Worm (Caenorhabditis elegans): ENCODE measurements around the gene dhhc-8.

dhhc-8 gene

DNA sequence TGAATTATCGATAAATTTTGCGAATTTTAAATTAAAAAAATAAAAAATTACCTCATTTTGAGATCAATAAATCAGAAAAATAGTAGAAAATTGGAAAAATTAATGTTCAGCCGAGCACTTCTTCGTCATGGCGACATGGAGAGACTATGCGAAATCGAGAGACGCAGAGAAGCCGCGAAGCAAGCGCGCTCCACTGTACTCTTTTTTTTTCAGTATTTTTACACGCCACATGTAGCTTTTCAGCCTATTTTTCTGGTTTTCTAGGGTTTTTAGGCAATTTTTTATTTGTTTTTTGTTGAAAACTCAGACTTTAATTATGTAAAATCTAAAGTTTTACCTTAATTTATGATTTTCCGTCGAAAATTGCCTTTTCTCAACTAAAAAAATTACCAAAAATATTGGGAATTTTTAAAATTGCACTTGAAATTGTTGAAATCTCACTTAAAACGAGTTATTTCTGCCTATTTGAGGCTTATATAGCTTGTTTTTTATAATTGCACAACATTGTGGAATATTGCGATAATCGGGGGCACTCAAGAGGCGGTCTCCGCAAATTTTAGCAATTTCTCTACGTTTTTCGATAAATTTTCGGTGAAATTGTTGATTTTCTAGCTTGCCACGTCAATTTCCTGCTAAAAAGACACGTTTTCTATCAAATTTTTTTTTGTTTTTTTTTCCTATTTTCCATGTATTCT is 45.4 kb downstream of the dhhc-8 start, which contains the start of gene Y39E4B.10:
Gene Y39E4B.10, minus strand, starts transcription at position 162 of the 695 bp plus-strand sequence.
- TF ChIP-seq alr-1 (tag; optimal IDR thresholded peaks at IDR 0.05) (no peak), ZK546.5 (tag; optimal IDR thresholded peaks at IDR 0.05) (no peak), ztf-1 (GFP tag; conservative IDR thresholded peaks at IDR 0.05) (no peak), skn-1 (tag; optimal IDR thresholded peaks at IDR 0.05) (no peak), sma-9 (GFP tag; optimal IDR thresholded peaks at IDR 0.05) (no peak), sma-9 (tag; optimal IDR thresholded peaks at IDR 0.05) (no peak), F13H6.1 (tag; optimal IDR thresholded peaks at IDR 0.05) (peak; percentile 10), sem-4 (tag; optimal IDR thresholded peaks at IDR 0.05) (no peak), R02D3.7 (tag; optimal IDR thresholded peaks at IDR 0.05) (no peak), C34F6.9 (tag; optimal IDR thresholded peaks at IDR 0.05) (peak; percentile 69), fos-1 (tag; optimal IDR thresholded peaks at IDR 0.05) (peak; percentile 10), nhr-10 (tag; optimal IDR thresholded peaks at IDR 0.05) (no peak), unc-55 (GFP tag; optimal IDR thresholded peaks at IDR 0.05) (peak; percentile 58), egl-27 (tag; optimal IDR thresholded peaks at IDR 0.05) (no peak), nhr-23 (tag; optimal IDR thresholded peaks at IDR 0.05) (no peak), ztf-4 (tag; optimal IDR thresholded peaks at IDR 0.05) (no peak), Y55F3AM.14 (GFP tag; optimal IDR thresholded peaks at IDR 0.05) (no peak), nhr-77 (tag; optimal IDR thresholded peaks at IDR 0.05) (no peak), elt-1 (tag; optimal IDR thresholded peaks at IDR 0.05) (no peak), unc-39 (tag; optimal IDR thresholded peaks at IDR 0.05) (no peak), snpc-4 (tag; optimal IDR thresholded peaks at IDR 0.05) (no peak), elt-3 (tag; optimal IDR thresholded peaks at IDR 0.05) (no peak), nhr-12 (tag; optimal IDR thresholded peaks at IDR 0.05) (no peak), ama-1 (optimal IDR thresholded peaks at IDR 0.05) (no peak), nhr-11 (tag; optimal IDR thresholded peaks at IDR 0.05) (no peak), lin-39 (tag; optimal IDR thresholded peaks at IDR 0.05) (no peak), mdl-1 (tag; optimal IDR thresholded peaks at IDR 0.05) (no peak), dmd-4 (tag; optimal IDR thresholded peaks at IDR 0.05) (no peak), unc-62 (GFP tag; optimal IDR thresholded peaks at IDR 0.05) (no peak), nhr-237 (tag; optimal IDR thresholded peaks at IDR 0.05) (no peak), gmeb-1 (tag; optimal IDR thresholded peaks at IDR 0.05) (peak; percentile 33), zag-1 (tag; optimal IDR thresholded peaks at IDR 0.05) (no peak), lin-11 (tag; optimal IDR thresholded peaks at IDR 0.05) (peak; percentile 9), sma-3 (GFP tag; optimal IDR thresholded peaks at IDR 0.05) (no peak), ceh-16 (tag; optimal IDR thresholded peaks at IDR 0.05) (no peak), aly-2 (tag; optimal IDR thresholded peaks at IDR 0.05) (no peak), ztf-11 (tag; optimal IDR thresholded peaks at IDR 0.05) (no peak), nhr-25 (tag; optimal IDR thresholded peaks at IDR 0.05) (peak; percentile 4), nhr-21 (tag; optimal IDR thresholded peaks at IDR 0.05) (no peak), mbf-1 (tag; optimal IDR thresholded peaks at IDR 0.05) (no peak), crh-2 (tag; optimal IDR thresholded peaks at IDR 0.05) (peak; percentile 8), mab-5 (tag; optimal IDR thresholded peaks at IDR 0.05) (no peak), lsy-2 (tag; optimal IDR thresholded peaks at IDR 0.05) (peak; percentile 2 to 64), lin-13 (GFP tag; optimal IDR thresholded peaks at IDR 0.05) (no peak), peb-1 (tag; optimal IDR thresholded peaks at IDR 0.05) (no peak), nhr-129 (tag; optimal IDR thresholded peaks at IDR 0.05) (no peak), blmp-1 (tag; optimal IDR thresholded peaks at IDR 0.05; ENCODE audit: insufficient read depth) (no peak), ceh-82 (tag; optimal IDR thresholded peaks at IDR 0.05) (no peak), nhr-6 (tag; optimal IDR thresholded peaks at IDR 0.05) (no peak)
